Fruit fly (Drosophila melanogaster) whole organism, embryonic: ENCODE data around the gene CG12362.

Experiments
- Bgb ChIP-seq: fragments of 200-800 bp; sonication (Bioruptor generic); IDR thresholded peaks from 2 replicates; pipeline ENCODE4 v1.3.6; 2022; ENCODE audit warnings: missing biosample characterization, missing genetic modification characterization; ENCODE audit not compliant: partially characterized antibody
- BtbVII ChIP-seq: fragments of 200-800 bp; sonication (Bioruptor generic); optimal IDR thresholded peaks from 3 replicates; lab custom pipeline; 2017; ENCODE audit warnings: missing biosample characterization, mild to moderate bottlenecking, missing genetic modification characterization
- CG10366 ChIP-seq: fragments of 200-800 bp; sonication (Bioruptor generic); IDR thresholded peaks from 2 replicates; pipeline ENCODE4 v1.3.6; 2022; ENCODE audit warnings: missing biosample characterization, missing genetic modification characterization
- CG11085 ChIP-seq: fragments of 200-800 bp; sonication (Bioruptor generic); IDR thresholded peaks from 2 replicates; pipeline ENCODE4 v1.3.6; 2022; ENCODE audit warnings: missing biosample characterization, missing genetic modification characterization
- CG2120 ChIP-seq: fragments of 200-800 bp; sonication (Bioruptor generic); optimal IDR thresholded peaks from 3 replicates; lab custom pipeline; 2016; ENCODE audit warnings: missing biosample characterization, missing genetic modification characterization
- CG30020 ChIP-seq: fragments of 200-800 bp; optimal IDR thresholded peaks from 2 replicates; lab custom pipeline; 2019; ENCODE audit warnings: missing biosample characterization, mild to moderate bottlenecking, missing genetic modification characterization, moderate library complexity
- CG30431 ChIP-seq: fragments of 200-800 bp; sonication (Bioruptor generic); optimal IDR thresholded peaks from 2 replicates; lab custom pipeline; 2017; ENCODE audit warnings: missing biosample characterization, missing genetic modification characterization
- CG3065 ChIP-seq: fragments of 200-800 bp; sonication (Bioruptor generic); optimal IDR thresholded peaks from 2 replicates; lab custom pipeline; 2016; ENCODE audit warnings: missing biosample characterization, missing genetic modification characterization
- CG32532 ChIP-seq: fragments of 200-800 bp; sonication (Bioruptor generic); IDR thresholded peaks from 2 replicates; pipeline ENCODE4 v1.3.6; 2022; ENCODE audit warnings: missing biosample characterization, missing genetic modification characterization
- CG4617 ChIP-seq: fragments of 200-800 bp; sonication (Bioruptor generic); optimal IDR thresholded peaks from 3 replicates; lab custom pipeline; 2016; ENCODE audit warnings: missing biosample characterization, missing genetic modification characterization, borderline replicate concordance
- CG4707 ChIP-seq: fragments of 200-800 bp; sonication (Bioruptor generic); optimal IDR thresholded peaks from 2 replicates; lab custom pipeline; 2018; ENCODE audit warnings: missing biosample characterization, mild to moderate bottlenecking, missing genetic modification characterization, moderate library complexity
- CG4730 ChIP-seq: fragments of 200-800 bp; sonication (Bioruptor generic); IDR thresholded peaks from 2 replicates; pipeline ENCODE4 v1.3.6; 2022; ENCODE audit warnings: missing biosample characterization, missing genetic modification characterization
- CG6175 ChIP-seq: fragments of 200-800 bp; sonication (Bioruptor generic); IDR thresholded peaks from 3 replicates; pipeline ENCODE4 v1.3.6; 2022; ENCODE audit warnings: missing biosample characterization, missing genetic modification characterization
- CG6689 ChIP-seq: fragments of 200-800 bp; sonication (Bioruptor generic); IDR thresholded peaks from 2 replicates; pipeline ENCODE4 v1.3.6; 2022; ENCODE audit warnings: missing biosample characterization, missing genetic modification characterization
- CG6765 ChIP-seq: fragments of 200-800 bp; sonication (Bioruptor generic); optimal IDR thresholded peaks from 3 replicates; lab custom pipeline; 2017; ENCODE audit warnings: missing biosample characterization, mild to moderate bottlenecking, missing genetic modification characterization
- CG7357 ChIP-seq: fragments of 200-800 bp; sonication (Bioruptor generic); IDR thresholded peaks from 3 replicates; pipeline ENCODE4 v1.3.6; 2022; ENCODE audit warnings: missing biosample characterization, missing genetic modification characterization
- CG7745 ChIP-seq: fragments of 200-800 bp; sonication (Bioruptor generic); optimal IDR thresholded peaks from 2 replicates; lab custom pipeline; 2018; ENCODE audit warnings: missing biosample characterization, mild to moderate bottlenecking, missing genetic modification characterization, moderate library complexity
- CG7963 ChIP-seq: fragments of 200-800 bp; sonication (Bioruptor generic); IDR thresholded peaks from 3 replicates; pipeline ENCODE4 v1.3.6; 2022; ENCODE audit warnings: missing biosample characterization, missing genetic modification characterization; ENCODE audit not compliant: partially characterized antibody
- CG8388 ChIP-seq: fragments of 200-800 bp; sonication (Bioruptor generic); optimal IDR thresholded peaks from 2 replicates; lab custom pipeline; 2019; ENCODE audit warnings: missing biosample characterization, mild to moderate bottlenecking, missing genetic modification characterization, moderate library complexity
- Elba2 ChIP-seq: fragments of 200-800 bp; sonication (Bioruptor generic); optimal IDR thresholded peaks from 3 replicates; lab custom pipeline; 2016; ENCODE audit warnings: missing biosample characterization, missing genetic modification characterization
- HHEX ChIP-seq: fragments of 200-800 bp; sonication (Bioruptor generic); optimal IDR thresholded peaks from 3 replicates; lab custom pipeline; 2017; ENCODE audit warnings: missing biosample characterization, mild to moderate bottlenecking, missing genetic modification characterization, missing genetic modification reagents
- HLH4C ChIP-seq: fragments of 200-800 bp; sonication (Bioruptor generic); IDR thresholded peaks from 3 replicates; pipeline ENCODE4 v1.3.6; 2022; ENCODE audit warnings: missing biosample characterization, missing genetic modification characterization; ENCODE audit not compliant: partially characterized antibody
- Hand ChIP-seq: fragments of 200-800 bp; sonication (Bioruptor generic); optimal IDR thresholded peaks from 2 replicates; lab custom pipeline; 2017; ENCODE audit warnings: mild to moderate bottlenecking, missing biosample characterization, missing genetic modification reagents, missing genetic modification characterization
- Hr51 ChIP-seq, 2 experiments: fragments of 200-800 bp; sonication (Bioruptor generic); optimal IDR thresholded peaks; 2 replicates in 1 of 2; 3 replicates in 1 of 2; lab custom pipeline; 2016 to 2018; ENCODE audit warnings: missing biosample characterization in 2 of 2, missing genetic modification characterization in 2 of 2, mild to moderate bottlenecking in 1 of 2, moderate library complexity in 1 of 2
- Jarid2 ChIP-seq: fragments of 200-800 bp; sonication (Bioruptor generic); optimal IDR thresholded peaks from 3 replicates; lab custom pipeline; 2017; ENCODE audit warnings: mild to moderate bottlenecking, missing biosample characterization, missing genetic modification reagents, missing genetic modification characterization
- Lhr ChIP-seq: fragments of 200-800 bp; sonication (Bioruptor generic); optimal IDR thresholded peaks from 3 replicates; lab custom pipeline; 2017; ENCODE audit warnings: mild to moderate bottlenecking, missing biosample characterization, missing genetic modification reagents, missing genetic modification characterization
- Nf-YB ChIP-seq: fragments of 200-800 bp; sonication (Bioruptor generic); optimal IDR thresholded peaks from 3 replicates; lab custom pipeline; 2019; ENCODE audit warnings: missing biosample characterization, mild to moderate bottlenecking, missing genetic modification characterization, moderate library complexity
- Ptx1 ChIP-seq: fragments of 200-800 bp; sonication (Bioruptor generic); IDR thresholded peaks from 2 replicates; pipeline ENCODE4 v1.3.6; 2022; ENCODE audit warnings: missing biosample characterization, missing genetic modification characterization
- Ravus ChIP-seq: fragments of 200-800 bp; sonication (Bioruptor generic); IDR thresholded peaks from 2 replicates; pipeline ENCODE4 v1.3.6; 2022; ENCODE audit warnings: missing biosample characterization, missing genetic modification characterization
- Ssrp ChIP-seq: fragments of 200-800 bp; sonication (Bioruptor generic); optimal IDR thresholded peaks from 2 replicates; lab custom pipeline; 2018; ENCODE audit warnings: missing biosample characterization, mild to moderate bottlenecking, missing genetic modification characterization, moderate library complexity
- Taf1 ChIP-seq: fragments of 200-800 bp; sonication (Bioruptor generic); IDR thresholded peaks from 2 replicates; pipeline ENCODE4 v1.3.6; 2022; ENCODE audit warnings: missing biosample characterization, missing genetic modification characterization
- Tbp ChIP-seq: fragments of >200 bp; optimal IDR thresholded peaks from 2 replicates; lab custom pipeline; 2018; ENCODE audit warnings: missing biosample characterization, missing genetic modification characterization
- Xbp1 ChIP-seq: fragments of 200-800 bp; sonication (Bioruptor generic); optimal IDR thresholded peaks from 3 replicates; lab custom pipeline; 2016; ENCODE audit warnings: missing biosample characterization, mild to moderate bottlenecking, missing genetic modification characterization
- ac ChIP-seq: fragments of 200-800 bp; sonication (Bioruptor generic); optimal IDR thresholded peaks from 3 replicates; lab custom pipeline; 2017; ENCODE audit warnings: missing biosample characterization, mild to moderate bottlenecking, missing genetic modification characterization
- az2 ChIP-seq: fragments of 200-800 bp; sonication (Bioruptor generic); optimal IDR thresholded peaks from 3 replicates; lab custom pipeline; 2016; ENCODE audit warnings: missing biosample characterization, missing genetic modification characterization
- chif ChIP-seq, 2 experiments: fragments of 200-800 bp; sonication (Bioruptor generic); optimal IDR thresholded peaks; 3 replicates each; lab custom pipeline; 2016; ENCODE audit warnings: missing biosample characterization in 2 of 2, missing genetic modification characterization in 2 of 2
- chn ChIP-seq: fragments of 200-800 bp; sonication (Bioruptor generic); optimal IDR thresholded peaks from 2 replicates; lab custom pipeline; 2016; ENCODE audit warnings: missing biosample characterization, missing genetic modification characterization
- cwo ChIP-seq: fragments of 200-800 bp; sonication (Bioruptor generic); optimal IDR thresholded peaks from 3 replicates; lab custom pipeline; 2017; ENCODE audit warnings: missing biosample characterization, missing genetic modification characterization, mild to moderate bottlenecking, moderate library complexity, missing genetic modification reagents
- gce ChIP-seq: fragments of 200-800 bp; sonication (Bioruptor generic); IDR thresholded peaks from 3 replicates; pipeline ENCODE4 v1.3.6; 2022; ENCODE audit warnings: missing biosample characterization, missing genetic modification characterization
- gcm ChIP-seq: fragments of 200-800 bp; sonication (Bioruptor generic); optimal IDR thresholded peaks from 2 replicates; lab custom pipeline; 2019; ENCODE audit warnings: missing biosample characterization, mild to moderate bottlenecking, missing genetic modification characterization, moderate library complexity
- gro ChIP-seq: fragments of 200-800 bp; sonication (Bioruptor generic); optimal IDR thresholded peaks from 2 replicates; lab custom pipeline; 2016; ENCODE audit warnings: missing biosample characterization, missing genetic modification characterization
- gsb-n ChIP-seq: fragments of 200-800 bp; sonication (Bioruptor generic); optimal IDR thresholded peaks from 3 replicates; lab custom pipeline; 2018; ENCODE audit warnings: missing biosample characterization, mild to moderate bottlenecking, missing genetic modification characterization
- lbe ChIP-seq: fragments of 200-800 bp; sonication (Bioruptor generic); optimal IDR thresholded peaks from 2 replicates; lab custom pipeline; 2016; ENCODE audit warnings: missing biosample characterization, mild to moderate bottlenecking, missing genetic modification characterization
- mam ChIP-seq: fragments of 200-800 bp; sonication (Bioruptor generic); optimal IDR thresholded peaks from 3 replicates; lab custom pipeline; 2016; ENCODE audit warnings: missing biosample characterization, missing genetic modification characterization
- mld ChIP-seq: fragments of 200-800 bp; sonication (Bioruptor generic); IDR thresholded peaks from 3 replicates; pipeline ENCODE4 v1.3.6; 2022; ENCODE audit warnings: missing biosample characterization, missing genetic modification characterization; ENCODE audit not compliant: partially characterized antibody
- sim ChIP-seq: fragments of 200-800 bp; sonication (Bioruptor generic); IDR thresholded peaks from 2 replicates; pipeline ENCODE4 v1.3.6; 2022; ENCODE audit warnings: missing biosample characterization, missing genetic modification characterization
- sna ChIP-seq: fragments of 200-800 bp; sonication (Bioruptor generic); IDR thresholded peaks from 2 replicates; pipeline ENCODE4 v1.3.6; 2022; ENCODE audit warnings: missing biosample characterization, missing genetic modification characterization; ENCODE audit not compliant: partially characterized antibody
- tll ChIP-seq, 2 experiments: fragments of 200-800 bp in 1 of 2; fragments of >200 bp in 1 of 2; sonication (Bioruptor generic) in 1 of 2; optimal IDR thresholded peaks; 2 replicates each; lab custom pipeline; 2017 to 2019; ENCODE audit warnings: missing biosample characterization in 2 of 2, missing genetic modification characterization in 2 of 2, mild to moderate bottlenecking in 1 of 2, moderate library complexity in 1 of 2
- tna ChIP-seq: fragments of 200-800 bp; sonication (Bioruptor generic); IDR thresholded peaks from 2 replicates; pipeline ENCODE4 v1.3.6; 2022; ENCODE audit warnings: missing biosample characterization, missing genetic modification characterization; ENCODE audit not compliant: partially characterized antibody
- wor ChIP-seq: fragments of 200-800 bp; sonication (Bioruptor generic); IDR thresholded peaks from 2 replicates; pipeline ENCODE4 v1.3.6; 2022; ENCODE audit warnings: missing biosample characterization, missing genetic modification characterization

The CG12362 gene

DNA sequence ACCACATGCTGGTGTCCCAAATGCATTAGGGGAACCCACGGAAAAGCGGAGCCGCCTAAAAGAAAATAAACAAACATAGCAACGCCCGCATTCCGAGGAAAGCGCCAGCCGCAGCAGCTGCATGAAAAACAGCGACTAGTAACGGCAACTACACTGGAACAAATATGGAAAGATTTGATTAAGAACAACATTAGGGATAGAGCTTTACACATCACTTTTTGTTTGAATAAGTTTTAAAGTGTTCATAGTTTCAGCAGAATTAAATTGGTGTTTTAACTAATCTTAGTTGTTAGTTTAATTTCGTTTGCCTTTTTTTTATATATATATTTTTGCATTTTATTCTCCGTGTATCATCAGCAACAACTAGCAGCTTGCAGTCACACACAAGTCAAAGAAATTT, 15.4 kb downstream of the CG12362 start (continued):
- no peak for TF ChIP-seq Tbp (GFP tag; lab: Kevin White, UChicago)
- TF ChIP-seq tll (GFP tag; optimal IDR thresholded peaks at IDR 0.05; lab: Kevin White, UChicago): no peak
- TF ChIP-seq CG10366: peak; percentile 53; the same call in 1 of the 2 replicates
- 0 out of 2 replicates have a peak, but pooled peaks have one; percentile 20 for TF ChIP-seq CG6689 (GFP tag; lab: Robert Waterston, UW)
- no peak for TF ChIP-seq ac (GFP tag; lab: Kevin White, UChicago)
- TF ChIP-seq Lhr (GFP tag; lab: Kevin White, UChicago): no peak
- no peak for TF ChIP-seq CG7963 (GFP tag; lab: Robert Waterston, UW)
- no peak for TF ChIP-seq CG6175 (GFP tag; lab: Robert Waterston, UW)
- no peak for TF ChIP-seq chif (GFP tag; optimal IDR thresholded peaks at IDR 0.05; lab: Kevin White, UChicago)
- no peak for TF ChIP-seq CG4617 (GFP tag; lab: Kevin White, UChicago)
- no peak for TF ChIP-seq Elba2 (GFP tag; lab: Kevin White, UChicago)
- TF ChIP-seq Hand (GFP tag; lab: Kevin White, UChicago): no peak
- TF ChIP-seq HLH4C (GFP tag; lab: Robert Waterston, UW): no peak
- TF ChIP-seq Hr51 (GFP tag; optimal IDR thresholded peaks at IDR 0.05; lab: Kevin White, UChicago): peak in 1 of 2 experiments; percentile 67
- peak; percentile 67 for TF ChIP-seq CG8388 (GFP tag; lab: Kevin White, UChicago)
- TF ChIP-seq mam (GFP tag; lab: Kevin White, UChicago): no peak
- no peak for TF ChIP-seq CG32532 (GFP tag; lab: Robert Waterston, UW)
- peak; percentile 52 for TF ChIP-seq gsb-n (tag; lab: Kevin White, UChicago)
- no peak for TF ChIP-seq CG2120 (GFP tag; lab: Kevin White, UChicago)
- TF ChIP-seq CG11085 (GFP tag; lab: Robert Waterston, UW): no peak
- TF ChIP-seq gce (GFP tag; lab: Robert Waterston, UW): no peak
- TF ChIP-seq sim: no peak
- TF ChIP-seq chn: no peak
- no peak for TF ChIP-seq HHEX (GFP tag; lab: Kevin White, UChicago)
- TF ChIP-seq wor (GFP tag; lab: Robert Waterston, UW): peak; percentile 44; the same call in 1 of the 2 replicates
- no peak for TF ChIP-seq Bgb (GFP tag; lab: Robert Waterston, UW)
- no peak for TF ChIP-seq CG6765 (GFP tag; lab: Kevin White, UChicago)
- no peak for TF ChIP-seq Jarid2 (GFP tag; lab: Kevin White, UChicago)
- TF ChIP-seq sna (GFP tag; lab: Robert Waterston, UW): no peak
- peak; percentile 74 for TF ChIP-seq gcm (GFP tag; lab: Kevin White, UChicago)
- TF ChIP-seq gro: no peak
- TF ChIP-seq Xbp1 (GFP tag; lab: Kevin White, UChicago): peak; percentile 44
- no peak for TF ChIP-seq CG30431
- no peak for TF ChIP-seq CG7745 (tag; lab: Kevin White, UChicago)
- peak; percentile 56 for TF ChIP-seq az2 (GFP tag; lab: Kevin White, UChicago)
- TF ChIP-seq Taf1 (GFP tag; lab: Robert Waterston, UW): no peak
- TF ChIP-seq CG3065 (GFP tag; lab: Kevin White, UChicago): no peak
- no peak for TF ChIP-seq Nf-YB
- TF ChIP-seq CG4730 (GFP tag; lab: Robert Waterston, UW): no peak
- peak; percentile 60 for TF ChIP-seq Ssrp (tag; lab: Kevin White, UChicago)
- no peak for TF ChIP-seq tna (GFP tag; lab: Robert Waterston, UW)
- no peak for TF ChIP-seq mld
- TF ChIP-seq Ptx1 (GFP tag; lab: Robert Waterston, UW): no peak
- TF ChIP-seq BtbVII (GFP tag; lab: Kevin White, UChicago): no peak
- no peak for TF ChIP-seq lbe
- no peak for TF ChIP-seq CG30020 (tag; lab: Kevin White, UChicago)
- no peak for TF ChIP-seq Ravus (GFP tag; lab: Robert Waterston, UW)
- no peak for TF ChIP-seq CG7357
- no peak for TF ChIP-seq cwo (GFP tag; lab: Kevin White, UChicago)
- TF ChIP-seq CG4707: no peak
